Worm (Caenorhabditis elegans) whole organism, young adult: ENCODE results near the gene xpf-1.

Experiments used
- B0035.1 ChIP-seq: sonication (generic microtip); optimal IDR thresholded peaks from 2 replicates; lab custom pipeline; 2016; ENCODE audit warnings: missing genetic modification characterization, mild to moderate bottlenecking, missing compliant biosample characterization, missing genotype, missing genetic modification reagents
- B0336.3 ChIP-seq: fragments of 200-800 bp; sonication (Bioruptor generic); IDR thresholded peaks from 2 replicates; pipeline ENCODE4 v1.3.6; 2022; ENCODE audit warnings: missing genetic modification characterization, missing compliant biosample characterization
- C17E4.6 ChIP-seq: fragments of 200-800 bp; sonication (Bioruptor generic); IDR thresholded peaks from 2 replicates; pipeline ENCODE4 v1.3.6; 2022; ENCODE audit warnings: missing genetic modification reagents, missing genetic modification characterization, missing compliant biosample characterization
- F39B2.1 ChIP-seq: fragments of 200-800 bp; sonication (Bioruptor generic); IDR thresholded peaks from 2 replicates; pipeline ENCODE4 v1.3.6; 2022; ENCODE audit warnings: missing genetic modification reagents, missing genetic modification characterization, missing compliant biosample characterization
- F49E8.2 ChIP-seq: sonication (generic microtip); optimal IDR thresholded peaks from 3 replicates; lab custom pipeline; 2017; ENCODE audit warnings: missing genetic modification characterization, mild to moderate bottlenecking, missing compliant biosample characterization, antibody characterized with exemption, moderate library complexity; ENCODE audit not compliant: insufficient read depth
- F57C9.4 ChIP-seq: sonication (generic microtip); optimal IDR thresholded peaks from 2 replicates; lab custom pipeline; 2017; ENCODE audit warnings: mild to moderate bottlenecking, missing genetic modification characterization, missing compliant biosample characterization
- Y53F4B.3 ChIP-seq: fragments of 200-800 bp; sonication (Bioruptor generic); IDR thresholded peaks from 2 replicates; pipeline ENCODE4 v1.3.6; 2022; ENCODE audit warnings: missing genetic modification reagents, missing genetic modification characterization, missing compliant biosample characterization
- Y56A3A.18 ChIP-seq: fragments of 200-800 bp; sonication (Bioruptor generic); IDR thresholded peaks from 2 replicates; pipeline ENCODE4 v1.3.6; 2022; ENCODE audit warnings: missing genetic modification reagents, missing genetic modification characterization, missing compliant biosample characterization
- Y79H2A.3 ChIP-seq: fragments of 200-800 bp; sonication (Bioruptor generic); conservative IDR thresholded peaks from 2 replicates; pipeline ENCODE4 v1.3.6; 2022; ENCODE audit warnings: missing genetic modification reagents, missing genetic modification characterization, missing compliant biosample characterization
- ZK185.1 ChIP-seq: sonication (generic microtip); optimal IDR thresholded peaks from 2 replicates; lab custom pipeline; 2016; ENCODE audit warnings: mild to moderate bottlenecking, missing genetic modification characterization, missing compliant biosample characterization; ENCODE audit not compliant: poor library complexity, severe bottlenecking
- aptf-3 ChIP-seq: fragments of 200-800 bp; sonication (Bioruptor generic); IDR thresholded peaks from 2 replicates; pipeline ENCODE4 v1.3.6; 2022; ENCODE audit warnings: missing genetic modification characterization, missing compliant biosample characterization
- athp-1 ChIP-seq: sonication (generic microtip); optimal IDR thresholded peaks from 2 replicates; lab custom pipeline; 2017; ENCODE audit warnings: mild to moderate bottlenecking, missing genetic modification characterization, missing compliant biosample characterization
- attf-3 ChIP-seq: fragments of 200-800 bp; sonication (Bioruptor generic); conservative IDR thresholded peaks from 2 replicates; pipeline ENCODE4 v1.3.6; 2022; ENCODE audit warnings: missing genetic modification reagents, missing genetic modification characterization, missing compliant biosample characterization
- attf-5 ChIP-seq: fragments of 200-800 bp; sonication (Bioruptor generic); optimal IDR thresholded peaks from 2 replicates; lab custom pipeline; 2018; ENCODE audit warnings: mild to moderate bottlenecking, missing genetic modification characterization, missing compliant biosample characterization
- cebp-1 ChIP-seq, 2 experiments: fragments of 200-800 bp in 1 of 2; sonication (Bioruptor generic) in 1 of 2; sonication (generic microtip) in 1 of 2; IDR thresholded peaks in 1 of 2; optimal IDR thresholded peaks in 1 of 2; 2 replicates each; pipeline versions ENCODE4 v1.3.6 to Lab custom; 2017 to 2022; ENCODE audit warnings: missing compliant biosample characterization in 2 of 2, missing genetic modification characterization in 2 of 2, mild to moderate bottlenecking in 1 of 2, missing genetic modification reagents in 1 of 2, moderate library complexity in 1 of 2
- ceh-40 ChIP-seq: fragments of 200-800 bp; sonication (Bioruptor generic); IDR thresholded peaks from 2 replicates; pipeline ENCODE4 v1.3.6; 2022; ENCODE audit warnings: missing genetic modification characterization, missing compliant biosample characterization
- ceh-58 ChIP-seq: fragments of 200-800 bp; sonication (Bioruptor generic); IDR thresholded peaks from 2 replicates; pipeline ENCODE4 v1.3.6; 2022; ENCODE audit warnings: missing genetic modification characterization, missing compliant biosample characterization
- ceh-79 ChIP-seq: sonication (generic microtip); optimal IDR thresholded peaks from 2 replicates; lab custom pipeline; 2017; ENCODE audit warnings: mild to moderate bottlenecking, missing genetic modification characterization, missing compliant biosample characterization
- dox-1 ChIP-seq: fragments of 200-800 bp; sonication (Bioruptor generic); IDR thresholded peaks from 2 replicates; pipeline ENCODE4 v1.3.6; 2022; ENCODE audit warnings: missing genetic modification reagents, missing genetic modification characterization, missing compliant biosample characterization
- him-1 ChIP-seq: sonication (generic microtip); optimal IDR thresholded peaks from 2 replicates; lab custom pipeline; 2016; ENCODE audit warnings: missing genotype, missing genetic modification reagents, missing genetic modification characterization, missing compliant biosample characterization
- hmg-1.2 ChIP-seq: fragments of 200-800 bp; sonication (Bioruptor generic); IDR thresholded peaks from 2 replicates; pipeline ENCODE4 v1.3.6; 2022; ENCODE audit warnings: missing genetic modification reagents, missing genetic modification characterization, missing compliant biosample characterization
- hmg-20 ChIP-seq: fragments of 200-800 bp; sonication (Bioruptor generic); IDR thresholded peaks from 2 replicates; pipeline ENCODE4 v1.3.6; 2022; ENCODE audit warnings: missing genetic modification reagents, missing genetic modification characterization, missing compliant biosample characterization
- hsf-1 ChIP-seq: fragments of 200-800 bp; sonication (Bioruptor generic); IDR thresholded peaks from 2 replicates; pipeline ENCODE4 v1.3.6; 2022; ENCODE audit warnings: missing genetic modification reagents, missing genetic modification characterization, missing compliant biosample characterization
- lin-26 ChIP-seq: fragments of 200-800 bp; sonication (Bioruptor generic); IDR thresholded peaks from 2 replicates; pipeline ENCODE4 v1.3.6; 2022; ENCODE audit warnings: missing genetic modification reagents, missing genetic modification characterization, missing compliant biosample characterization
- lin-54 ChIP-seq: fragments of 200-800 bp; sonication (Bioruptor generic); optimal IDR thresholded peaks from 2 replicates; lab custom pipeline; 2018; ENCODE audit warnings: mild to moderate bottlenecking, missing genetic modification characterization, missing compliant biosample characterization
- mcd-1 ChIP-seq: fragments of 200-800 bp; sonication (Bioruptor generic); IDR thresholded peaks from 2 replicates; pipeline ENCODE4 v1.3.6; 2022; ENCODE audit warnings: missing genetic modification reagents, missing genetic modification characterization, missing compliant biosample characterization
- mes-4 ChIP-seq: sonication (generic microtip); optimal IDR thresholded peaks from 2 replicates; lab custom pipeline; 2016; ENCODE audit warnings: missing genotype, missing genetic modification characterization, missing compliant biosample characterization
- nfyb-1 ChIP-seq: fragments of 200-800 bp; sonication (Bioruptor generic); IDR thresholded peaks from 2 replicates; pipeline ENCODE4 v1.3.6; 2022; ENCODE audit warnings: missing genetic modification reagents, missing genetic modification characterization, missing compliant biosample characterization
- nhr-80 ChIP-seq: sonication (generic microtip); optimal IDR thresholded peaks from 2 replicates; lab custom pipeline; 2016; ENCODE audit warnings: missing genetic modification characterization, missing compliant biosample characterization
- nhr-90 ChIP-seq: sonication (generic microtip); optimal IDR thresholded peaks from 2 replicates; lab custom pipeline; 2016; ENCODE audit warnings: missing genotype, mild to moderate bottlenecking, missing genetic modification characterization, missing compliant biosample characterization
- pbrm-1 ChIP-seq: fragments of 200-800 bp; sonication (Bioruptor generic); IDR thresholded peaks from 2 replicates; pipeline ENCODE4 v1.3.6; 2022; ENCODE audit warnings: missing genetic modification reagents, missing genetic modification characterization, missing compliant biosample characterization
- repo-1 ChIP-seq: sonication (generic microtip); optimal IDR thresholded peaks from 2 replicates; lab custom pipeline; 2017; ENCODE audit warnings: mild to moderate bottlenecking, missing genetic modification characterization, missing compliant biosample characterization
- sdz-38 ChIP-seq: sonication (generic microtip); optimal IDR thresholded peaks from 2 replicates; lab custom pipeline; 2016; ENCODE audit warnings: missing genotype, missing genetic modification characterization, missing compliant biosample characterization
- tbp1 ChIP-seq: fragments of 200-800 bp; sonication (Bioruptor generic); optimal IDR thresholded peaks from 2 replicates; lab custom pipeline; 2018; ENCODE audit warnings: mild to moderate bottlenecking, missing genetic modification characterization, missing compliant biosample characterization
- tbx-9 ChIP-seq: sonication (generic microtip); optimal IDR thresholded peaks from 2 replicates; lab custom pipeline; 2016; ENCODE audit warnings: borderline replicate concordance, missing genetic modification characterization, inconsistent platforms, missing compliant biosample characterization
- zim-3 ChIP-seq: sonication (generic microtip); optimal IDR thresholded peaks from 2 replicates; lab custom pipeline; 2017; ENCODE audit warnings: mild to moderate bottlenecking, missing genetic modification characterization, moderate library complexity, missing compliant biosample characterization
- ztf-18 ChIP-seq: sonication (generic microtip); optimal IDR thresholded peaks from 2 replicates; lab custom pipeline; 2016; ENCODE audit warnings: missing genotype, mild to moderate bottlenecking, missing genetic modification characterization, missing compliant biosample characterization
- ztf-22 ChIP-seq: fragments of 200-800 bp; sonication (Bioruptor generic); optimal IDR thresholded peaks from 2 replicates; lab custom pipeline; 2018; ENCODE audit warnings: mild to moderate bottlenecking, missing genetic modification characterization, moderate library complexity, missing compliant biosample characterization
- ztf-25 ChIP-seq: fragments of 200-800 bp; sonication (Bioruptor generic); IDR thresholded peaks from 2 replicates; pipeline ENCODE4 v1.3.6; 2022; ENCODE audit warnings: missing genetic modification reagents, missing genetic modification characterization, missing compliant biosample characterization
- ztf-3 ChIP-seq: fragments of 200-800 bp; sonication (Bioruptor generic); optimal IDR thresholded peaks from 2 replicates; lab custom pipeline; 2018; ENCODE audit warnings: mild to moderate bottlenecking, missing genetic modification characterization, missing compliant biosample characterization

xpf-1 gene

DNA sequence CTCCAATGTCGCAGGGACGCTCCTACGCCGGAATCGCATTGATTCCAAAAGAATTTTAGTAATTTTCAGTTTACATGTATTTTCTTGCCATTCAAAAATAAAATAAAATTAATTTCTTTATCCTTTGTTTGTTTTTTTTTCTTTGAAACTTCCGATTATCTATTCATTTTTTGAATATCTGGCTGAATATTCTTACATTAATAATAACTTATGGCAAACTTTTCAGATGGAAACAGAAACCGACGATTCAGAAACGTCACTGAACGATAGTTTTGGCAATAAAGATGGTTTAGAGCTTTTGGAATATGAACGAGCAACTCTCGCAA lies at the start of gene xpf-1:
TSS of gene xpf-1 (plus strand) at position 227 of the 326 bp plus-strand sequence.
- TF ChIP-seq F57C9.4 (no peak), Y53F4B.3 (no peak), ztf-25 (GFP tag; lab: Robert Waterston, UW) (no peak), nfyb-1 (GFP tag; lab: Robert Waterston, UW) (no peak), sdz-38 (tag; lab: Kevin White, UChicago) (no peak), ztf-3 (GFP tag; lab: Kevin White, UChicago) (no peak), dox-1 (GFP tag; lab: Robert Waterston, UW) (no peak), attf-3 (GFP tag; lab: Robert Waterston, UW) (no peak), Y56A3A.18 (GFP tag; lab: Robert Waterston, UW) (no peak), pbrm-1 (GFP tag; lab: Robert Waterston, UW) (no peak), F49E8.2 (no peak), ztf-18 (tag; lab: Kevin White, UChicago) (no peak), Y79H2A.3 (GFP tag; lab: Robert Waterston, UW) (no peak), nhr-90 (tag; lab: Kevin White, UChicago) (no peak), aptf-3 (no peak), ceh-40 (GFP tag; lab: Robert Waterston, UW) (no peak), repo-1 (no peak)

DNA sequence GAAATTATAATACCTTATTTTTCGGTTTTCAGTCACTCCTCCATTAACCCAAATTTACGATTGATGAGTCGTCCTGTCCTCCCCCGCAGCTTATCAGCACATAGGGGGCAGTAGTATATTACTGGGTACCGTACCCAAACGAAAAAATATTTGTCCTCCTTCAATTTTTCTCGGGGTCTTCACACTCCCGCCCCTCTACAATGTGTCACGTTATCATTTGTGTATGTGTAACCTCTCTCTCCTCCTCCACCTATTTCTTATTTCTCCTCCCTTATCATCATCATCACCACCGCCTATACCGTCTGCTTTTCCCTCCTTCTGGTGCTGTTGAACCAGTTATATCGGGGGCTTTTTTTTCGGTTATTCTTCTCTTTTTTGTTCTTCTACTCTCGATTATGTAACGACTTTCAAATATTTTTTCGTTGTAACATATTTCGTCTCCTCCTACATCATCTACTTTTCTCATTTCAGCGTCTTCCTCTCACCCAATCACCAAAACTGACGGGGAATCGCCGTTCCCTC lies 49.6 kb upstream of the xpf-1 start, which contains the start of gene ghi-1:
TSS of gene ghi-1 (plus strand) at position 472 of the 522 bp plus-strand sequence.
- TF ChIP-seq zim-3 (tag; lab: Kevin White, UChicago), result no peak
- TF ChIP-seq nhr-80 (tag; lab: Kevin White, UChicago), result peak; percentile 30

DNA sequence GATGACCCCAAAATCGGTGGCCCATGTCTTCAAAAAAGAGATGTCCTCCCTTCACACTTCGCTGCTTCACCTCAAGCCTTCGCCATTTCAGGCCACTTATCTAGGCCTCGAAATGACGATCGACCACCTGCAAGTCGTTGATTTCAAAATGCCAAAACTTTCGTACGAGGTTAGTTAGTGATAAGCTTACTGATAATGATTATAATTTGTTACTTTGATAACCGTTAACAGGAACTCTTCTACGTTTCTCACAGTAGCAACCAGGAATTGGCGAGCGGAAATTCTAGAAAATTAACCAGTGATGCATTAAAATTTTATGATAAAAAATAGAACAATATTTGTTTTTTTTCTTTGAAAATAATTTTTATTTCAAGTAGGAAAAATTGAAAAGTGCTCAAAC lies 49.1 kb upstream of the xpf-1 start:
- peak; percentile 16 for TF ChIP-seq nhr-80 (tag; lab: Kevin White, UChicago)
- TF ChIP-seq lin-54 (GFP tag; lab: Kevin White, UChicago), result no peak
- TF ChIP-seq cebp-1 (GFP tag; IDR thresholded peaks at IDR 0.05; lab: Robert Waterston, UW), result no peak
- no peak for TF ChIP-seq cebp-1 (tag; optimal IDR thresholded peaks at IDR 0.05; lab: Kevin White, UChicago)

DNA sequence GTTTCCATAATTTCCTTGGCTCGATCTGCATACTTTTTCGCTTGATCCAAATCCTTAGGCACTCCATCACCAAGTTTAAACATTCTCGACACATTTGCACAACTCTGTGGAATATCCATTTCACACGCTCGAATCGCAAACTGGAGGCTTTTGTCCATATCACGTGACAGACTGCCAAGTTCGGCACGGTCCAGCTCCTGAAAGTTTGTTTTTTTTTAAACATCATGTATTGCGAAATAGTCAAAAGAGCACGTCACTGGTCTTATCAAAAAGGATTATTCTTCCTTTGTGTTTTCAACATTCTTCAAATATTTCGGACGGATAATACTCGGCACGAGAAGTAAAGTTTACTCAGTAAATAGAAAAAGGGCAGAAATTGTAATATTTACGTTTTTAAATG lies 46.7 kb upstream of the xpf-1 start:
- TF ChIP-seq B0035.1 (tag; lab: Kevin White, UChicago) (no peak), cebp-1 (GFP tag; IDR thresholded peaks at IDR 0.05; lab: Robert Waterston, UW) (peak; percentile 93), cebp-1 (tag; optimal IDR thresholded peaks at IDR 0.05; lab: Kevin White, UChicago) (peak; percentile 97), ztf-22 (GFP tag; lab: Kevin White, UChicago) (no peak), lin-26 (GFP tag; lab: Robert Waterston, UW) (no peak), aptf-3 (no peak), C17E4.6 (no peak), mes-4 (tag; lab: Kevin White, UChicago) (no peak), nfyb-1 (GFP tag; lab: Robert Waterston, UW) (peak; percentile 17; the same call in 1 of the 2 replicates)

DNA sequence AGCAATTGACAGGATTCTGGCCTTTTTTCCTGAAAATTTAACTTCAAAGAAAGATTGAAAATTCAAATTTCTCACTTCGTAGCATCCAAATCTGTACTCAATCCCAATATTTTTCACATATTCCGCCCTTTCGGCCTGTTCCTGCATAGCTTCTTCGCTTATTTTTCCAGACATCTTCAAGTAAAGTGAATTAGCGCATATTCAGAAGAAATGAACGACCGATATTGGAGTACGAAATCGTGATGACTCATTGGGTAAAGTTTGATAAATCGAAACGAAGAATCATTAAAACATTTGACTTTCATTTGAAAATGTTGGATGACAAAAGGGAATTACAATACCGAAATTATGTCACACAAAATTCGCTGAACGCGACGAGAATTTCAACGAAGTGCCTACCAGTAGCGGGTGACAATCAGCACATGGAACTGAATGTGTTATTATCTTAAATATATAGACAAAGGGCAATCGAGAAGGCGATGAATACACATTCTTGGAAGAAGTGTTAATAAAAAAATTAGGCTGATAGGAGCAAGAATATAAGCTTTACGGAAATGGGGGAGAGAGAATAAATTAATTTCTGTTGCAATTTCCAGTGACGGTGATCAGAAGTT lies 44.9 kb upstream of the xpf-1 start, which contains the start of gene coa-7:
TSS of gene coa-7 (minus strand) at position 174 of the 614 bp plus-strand sequence.
- peak; percentile 24 for TF ChIP-seq ZK185.1 (tag; lab: Kevin White, UChicago)
- peak; percentile 26 for TF ChIP-seq him-1 (tag; lab: Kevin White, UChicago)
- peak; percentile 16 for TF ChIP-seq attf-5 (GFP tag; lab: Kevin White, UChicago)
- peak; percentile 43; the same call in 1 of the 2 replicates for TF ChIP-seq lin-26 (GFP tag; lab: Robert Waterston, UW)
- peak; percentile 55; the same call in 1 of the 2 replicates for TF ChIP-seq hsf-1
- 0 out of 2 replicates have a peak, but pooled peaks have one; percentile 47 for TF ChIP-seq ceh-58 (GFP tag; lab: Robert Waterston, UW)
- TF ChIP-seq B0336.3 (GFP tag; lab: Robert Waterston, UW), result peak; percentile 84
- TF ChIP-seq mcd-1, result 0 out of 2 replicates have a peak, but pooled peaks have one; percentile 30
- TF ChIP-seq Y79H2A.3 (GFP tag; lab: Robert Waterston, UW), result 0 out of 2 replicates have a peak, but pooled peaks have one; percentile 27
- TF ChIP-seq athp-1, result peak; percentile 73
- peak; percentile 65 for TF ChIP-seq ceh-79
- peak; percentile 61 for TF ChIP-seq pbrm-1 (GFP tag; lab: Robert Waterston, UW)
- 0 out of 2 replicates have a peak, but pooled peaks have one; percentile 9 for TF ChIP-seq F39B2.1 (GFP tag; lab: Robert Waterston, UW)
- peak; percentile 44 for TF ChIP-seq tbx-9 (tag; lab: Kevin White, UChicago)
- no peak for TF ChIP-seq hmg-20 (GFP tag; lab: Robert Waterston, UW)
- peak; percentile 25; the same call in 1 of the 2 replicates for TF ChIP-seq hmg-1.2 (GFP tag; lab: Robert Waterston, UW)
- peak; percentile 22 for TF ChIP-seq tbp1 (GFP tag; lab: Kevin White, UChicago)
